Fruit fly (Drosophila melanogaster) whole organism, embryonic: ENCODE measurements around the gene Pmm2.

Experiments used
- Antp ChIP-seq: fragments of 200-800 bp; sonication (Bioruptor generic); optimal IDR thresholded peaks from 3 replicates; lab custom pipeline; 2016; ENCODE audit warnings: missing biosample characterization, missing genetic modification characterization
- Atf-2 ChIP-seq: fragments of 200-800 bp; sonication (Bioruptor generic); optimal IDR thresholded peaks from 2 replicates; lab custom pipeline; 2016; ENCODE audit warnings: missing biosample characterization, missing genetic modification characterization
- B-H1 ChIP-seq: fragments of 200-800 bp; sonication (Bioruptor generic); IDR thresholded peaks from 3 replicates; pipeline ENCODE4 v1.3.6; 2022; ENCODE audit warnings: missing biosample characterization, missing genetic modification characterization
- CG10147 ChIP-seq: fragments of 200-800 bp; sonication (Bioruptor generic); optimal IDR thresholded peaks from 2 replicates; lab custom pipeline; 2019; ENCODE audit warnings: missing biosample characterization, mild to moderate bottlenecking, missing genetic modification characterization, moderate library complexity
- CG1024 ChIP-seq: fragments of 200-800 bp; sonication (Bioruptor generic); IDR thresholded peaks from 2 replicates; pipeline ENCODE4 v1.3.6; 2022; ENCODE audit warnings: missing biosample characterization, missing genetic modification characterization
- CG10267 ChIP-seq: fragments of 200-800 bp; sonication (Bioruptor generic); optimal IDR thresholded peaks from 2 replicates; lab custom pipeline; 2018; ENCODE audit warnings: missing biosample characterization, mild to moderate bottlenecking, missing genetic modification characterization, moderate library complexity
- CG11560 ChIP-seq: fragments of 200-800 bp; sonication (Bioruptor generic); IDR thresholded peaks from 3 replicates; pipeline ENCODE4 v1.3.6; 2022; ENCODE audit warnings: missing biosample characterization, missing genetic modification characterization
- CG12071 ChIP-seq: fragments of 200-800 bp; sonication (Bioruptor generic); optimal IDR thresholded peaks from 3 replicates; lab custom pipeline; 2018; ENCODE audit warnings: missing biosample characterization, mild to moderate bottlenecking, missing genetic modification characterization
- CG12219 ChIP-seq: fragments of 200-800 bp; sonication (Bioruptor generic); optimal IDR thresholded peaks from 3 replicates; lab custom pipeline; 2018; ENCODE audit warnings: missing biosample characterization, mild to moderate bottlenecking, missing genetic modification characterization
- CG12391 ChIP-seq: fragments of 200-800 bp; sonication (Bioruptor generic); optimal IDR thresholded peaks from 3 replicates; lab custom pipeline; 2018; ENCODE audit warnings: missing biosample characterization, mild to moderate bottlenecking, missing genetic modification characterization, moderate library complexity
- CG15601 ChIP-seq: fragments of 200-800 bp; sonication (Bioruptor generic); optimal IDR thresholded peaks from 3 replicates; lab custom pipeline; 2019; ENCODE audit warnings: missing biosample characterization, mild to moderate bottlenecking, missing genetic modification characterization, moderate library complexity
- CG18619 ChIP-seq: fragments of 200-800 bp; sonication (Bioruptor generic); optimal IDR thresholded peaks from 3 replicates; lab custom pipeline; 2017; ENCODE audit warnings: missing biosample characterization, mild to moderate bottlenecking, missing genetic modification characterization
- CG2116 ChIP-seq: fragments of 200-800 bp; sonication (Bioruptor generic); optimal IDR thresholded peaks from 3 replicates; lab custom pipeline; 2018; ENCODE audit warnings: missing biosample characterization, mild to moderate bottlenecking, missing genetic modification characterization
- CG2120 ChIP-seq: fragments of 200-800 bp; sonication (Bioruptor generic); optimal IDR thresholded peaks from 3 replicates; lab custom pipeline; 2016; ENCODE audit warnings: missing biosample characterization, missing genetic modification characterization
- CG2678 ChIP-seq: fragments of 200-800 bp; sonication (Bioruptor generic); optimal IDR thresholded peaks from 3 replicates; lab custom pipeline; 2019; ENCODE audit warnings: missing biosample characterization, mild to moderate bottlenecking, missing genetic modification characterization, moderate library complexity
- CG30431 ChIP-seq: fragments of 200-800 bp; sonication (Bioruptor generic); optimal IDR thresholded peaks from 2 replicates; lab custom pipeline; 2017; ENCODE audit warnings: missing biosample characterization, missing genetic modification characterization
- CG32772 ChIP-seq: fragments of 200-800 bp; sonication (Bioruptor generic); IDR thresholded peaks from 2 replicates; pipeline ENCODE4 v1.3.6; 2022; ENCODE audit warnings: missing biosample characterization, missing genetic modification characterization
- CG4282 ChIP-seq: fragments of 200-800 bp; sonication (Bioruptor generic); optimal IDR thresholded peaks from 2 replicates; lab custom pipeline; 2016; ENCODE audit warnings: missing biosample characterization, missing genetic modification characterization
- CG4360 ChIP-seq: fragments of 200-800 bp; sonication (Bioruptor generic); IDR thresholded peaks from 2 replicates; pipeline ENCODE4 v1.3.6; 2022; ENCODE audit warnings: missing biosample characterization, missing genetic modification characterization
- CG7839 ChIP-seq: fragments of 200-800 bp; sonication (Bioruptor generic); optimal IDR thresholded peaks from 3 replicates; lab custom pipeline; 2018; ENCODE audit warnings: missing biosample characterization, mild to moderate bottlenecking, missing genetic modification characterization, moderate library complexity
- CG8281 ChIP-seq: fragments of 200-800 bp; sonication (Bioruptor generic); optimal IDR thresholded peaks from 2 replicates; lab custom pipeline; 2018; ENCODE audit warnings: missing biosample characterization, mild to moderate bottlenecking, missing genetic modification characterization, moderate library complexity
- CG8944 ChIP-seq: fragments of 200-800 bp; sonication (Bioruptor generic); optimal IDR thresholded peaks from 3 replicates; lab custom pipeline; 2016; ENCODE audit warnings: missing biosample characterization, missing genetic modification characterization
- CG9876 ChIP-seq: fragments of 200-800 bp; sonication (Bioruptor generic); optimal IDR thresholded peaks from 2 replicates; lab custom pipeline; 2016; ENCODE audit warnings: missing biosample characterization, missing genetic modification characterization
- CkIIα-i1 ChIP-seq: fragments of 200-800 bp; sonication (Bioruptor generic); IDR thresholded peaks from 2 replicates; pipeline ENCODE4 v1.3.6; 2022; ENCODE audit warnings: missing biosample characterization, missing genetic modification characterization
- D19A ChIP-seq: fragments of 200-800 bp; optimal IDR thresholded peaks from 3 replicates; lab custom pipeline; 2019; ENCODE audit warnings: missing biosample characterization, mild to moderate bottlenecking, missing genetic modification characterization, moderate library complexity
- Dek ChIP-seq: fragments of 200-800 bp; sonication (Bioruptor generic); optimal IDR thresholded peaks from 3 replicates; lab custom pipeline; 2019; ENCODE audit warnings: missing biosample characterization, mild to moderate bottlenecking, missing genetic modification characterization, moderate library complexity
- HLHmδ ChIP-seq: fragments of 200-800 bp; sonication (Bioruptor generic); optimal IDR thresholded peaks from 2 replicates; lab custom pipeline; 2018; ENCODE audit warnings: missing biosample characterization, mild to moderate bottlenecking, missing genetic modification characterization, moderate library complexity
- Jarid2 ChIP-seq: fragments of 200-800 bp; sonication (Bioruptor generic); optimal IDR thresholded peaks from 3 replicates; lab custom pipeline; 2017; ENCODE audit warnings: mild to moderate bottlenecking, missing biosample characterization, missing genetic modification reagents, missing genetic modification characterization
- Lpt ChIP-seq: fragments of >200 bp; optimal IDR thresholded peaks from 2 replicates; lab custom pipeline; 2018; ENCODE audit warnings: missing biosample characterization, missing genetic modification characterization
- MTF-1 ChIP-seq: fragments of 200-800 bp; sonication (Bioruptor generic); optimal IDR thresholded peaks from 2 replicates; lab custom pipeline; 2018; ENCODE audit warnings: missing biosample characterization, mild to moderate bottlenecking, missing genetic modification characterization, borderline replicate concordance
- Myb ChIP-seq: fragments of 200-800 bp; sonication (Bioruptor generic); optimal IDR thresholded peaks from 2 replicates; lab custom pipeline; 2016; ENCODE audit warnings: missing biosample characterization, missing genetic modification characterization
- Opbp ChIP-seq: fragments of 200-800 bp; sonication (Bioruptor generic); IDR thresholded peaks from 3 replicates; pipeline ENCODE4 v1.3.6; 2022; ENCODE audit warnings: missing biosample characterization, missing genetic modification characterization; ENCODE audit not compliant: partially characterized antibody
- Pdp1 ChIP-seq, 2 experiments: fragments of 200-800 bp; sonication (Bioruptor generic); optimal IDR thresholded peaks; 3 replicates each; lab custom pipeline; 2016; ENCODE audit warnings: missing biosample characterization in 2 of 2, missing genetic modification characterization in 2 of 2, mild to moderate bottlenecking in 1 of 2, moderate library complexity in 1 of 2
- Ravus ChIP-seq: fragments of 200-800 bp; sonication (Bioruptor generic); IDR thresholded peaks from 2 replicates; pipeline ENCODE4 v1.3.6; 2022; ENCODE audit warnings: missing biosample characterization, missing genetic modification characterization
- Rx ChIP-seq: fragments of 200-800 bp; sonication (Bioruptor generic); IDR thresholded peaks from 2 replicates; pipeline ENCODE4 v1.3.6; 2022; ENCODE audit warnings: missing biosample characterization, missing genetic modification characterization
- Side ChIP-seq: fragments of 200-800 bp; sonication (Bioruptor generic); optimal IDR thresholded peaks from 2 replicates; lab custom pipeline; 2016; ENCODE audit warnings: missing biosample characterization, missing genetic modification characterization
- Six4 ChIP-seq: fragments of 200-800 bp; sonication (Bioruptor generic); optimal IDR thresholded peaks from 2 replicates; lab custom pipeline; 2016; ENCODE audit warnings: missing biosample characterization, missing genetic modification characterization
- YL-1 ChIP-seq: fragments of 200-800 bp; sonication (Bioruptor generic); optimal IDR thresholded peaks from 3 replicates; lab custom pipeline; 2017; ENCODE audit warnings: missing biosample characterization, mild to moderate bottlenecking, missing genetic modification characterization
- cad ChIP-seq: fragments of >200 bp; optimal IDR thresholded peaks from 2 replicates; lab custom pipeline; 2017; ENCODE audit warnings: missing biosample characterization, missing genetic modification characterization
- chn ChIP-seq: fragments of 200-800 bp; sonication (Bioruptor generic); optimal IDR thresholded peaks from 2 replicates; lab custom pipeline; 2016; ENCODE audit warnings: missing biosample characterization, missing genetic modification characterization
- dimm ChIP-seq: fragments of 200-800 bp; sonication (Bioruptor generic); IDR thresholded peaks from 2 replicates; pipeline ENCODE4 v1.3.6; 2022; ENCODE audit warnings: missing biosample characterization, missing genetic modification characterization
- exex ChIP-seq: fragments of 200-800 bp; sonication (Bioruptor generic); optimal IDR thresholded peaks from 4 replicates; lab custom pipeline; 2018; ENCODE audit warnings: missing biosample characterization, mild to moderate bottlenecking, missing genetic modification characterization, moderate library complexity
- fu2 ChIP-seq: fragments of 200-800 bp; sonication (Bioruptor generic); optimal IDR thresholded peaks from 2 replicates; lab custom pipeline; 2016; ENCODE audit warnings: missing biosample characterization, missing genetic modification characterization
- gsb ChIP-seq: fragments of 200-800 bp; sonication (Bioruptor generic); IDR thresholded peaks from 2 replicates; pipeline ENCODE4 v1.3.6; 2022; ENCODE audit warnings: missing biosample characterization, missing genetic modification characterization
- her ChIP-seq: fragments of 200-800 bp; sonication (Bioruptor generic); optimal IDR thresholded peaks from 2 replicates; lab custom pipeline; 2016; ENCODE audit warnings: missing biosample characterization, missing genetic modification characterization
- jigr1 ChIP-seq: fragments of 200-800 bp; sonication (Bioruptor generic); IDR thresholded peaks from 3 replicates; pipeline ENCODE4 v1.3.6; 2022; ENCODE audit warnings: missing biosample characterization, missing genetic modification characterization
- lab ChIP-seq: fragments of 200-800 bp; sonication (Bioruptor generic); optimal IDR thresholded peaks from 3 replicates; lab custom pipeline; 2017; ENCODE audit warnings: missing biosample characterization, missing genetic modification characterization, mild to moderate bottlenecking, moderate library complexity, missing genetic modification reagents
- org-1 ChIP-seq: fragments of 200-800 bp; sonication (Bioruptor generic); optimal IDR thresholded peaks from 2 replicates; lab custom pipeline; 2017; ENCODE audit warnings: missing biosample characterization, missing genetic modification characterization
- trem ChIP-seq: fragments of 200-800 bp; optimal IDR thresholded peaks from 3 replicates; lab custom pipeline; 2019; ENCODE audit warnings: missing biosample characterization, mild to moderate bottlenecking, missing genetic modification characterization, moderate library complexity
- vnd ChIP-seq: fragments of 200-800 bp; sonication (Bioruptor generic); IDR thresholded peaks from 3 replicates; pipeline ENCODE4 v1.3.6; 2022; ENCODE audit warnings: missing biosample characterization, missing genetic modification characterization; ENCODE audit not compliant: partially characterized antibody

Pmm2 gene

DNA sequence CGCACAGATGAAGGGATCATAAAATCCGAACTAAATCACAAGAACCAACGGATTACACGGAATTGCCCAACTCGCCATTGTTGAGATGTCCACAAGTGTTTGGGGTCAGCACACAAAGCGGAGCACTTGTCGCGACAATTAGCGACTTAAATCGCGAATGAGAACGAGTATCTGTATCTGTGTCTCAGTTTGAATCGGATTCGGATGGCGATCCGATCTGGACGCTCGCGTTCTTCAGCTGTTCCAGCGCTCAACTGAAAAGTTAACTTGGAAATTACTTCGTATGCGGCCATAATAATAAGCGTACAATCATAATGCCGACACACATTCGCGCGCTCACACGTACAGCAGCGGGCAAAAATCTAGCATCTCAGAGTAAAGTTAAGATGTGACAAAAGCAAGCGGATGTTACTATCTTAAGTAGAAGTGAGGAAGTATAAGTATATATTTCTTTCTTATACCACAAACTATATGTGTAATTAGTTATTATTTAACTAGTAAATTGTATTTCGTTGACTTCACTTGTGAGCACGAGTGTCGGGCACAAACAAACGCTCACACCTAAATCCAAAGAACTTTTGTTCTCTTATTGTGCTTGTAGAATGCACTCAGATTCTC lies 43.9 kb upstream of the Pmm2 start, which contains the start of gene CG10660 (continued):
- peak; percentile 91 for TF ChIP-seq lab (GFP tag; lab: Kevin White, UChicago)
- TF ChIP-seq CG8944 (GFP tag; lab: Kevin White, UChicago) = peak; percentile 63
- no peak for TF ChIP-seq Lpt (GFP tag; lab: Kevin White, UChicago)
- TF ChIP-seq CG7839 (tag; lab: Kevin White, UChicago) = peak; percentile 94
- TF ChIP-seq YL-1 (GFP tag; lab: Kevin White, UChicago) = no peak
- TF ChIP-seq Dek (tag; lab: Kevin White, UChicago) = peak; percentile 86
- peak; percentile 82 for TF ChIP-seq trem
- TF ChIP-seq CkIIα-i1 = peak; percentile 19; the same call in 1 of the 2 replicates
- TF ChIP-seq CG8281 = peak; percentile 58
- TF ChIP-seq vnd (GFP tag; lab: Robert Waterston, UW) = no peak
- TF ChIP-seq CG10267 (tag; lab: Kevin White, UChicago) = peak; percentile 83
- TF ChIP-seq CG32772 (GFP tag; lab: Robert Waterston, UW) = peak; percentile 77
- TF ChIP-seq CG30431 = peak; percentile 73
- TF ChIP-seq CG2116 (GFP tag; lab: Kevin White, UChicago) = peak; percentile 54
- peak; percentile 66 for TF ChIP-seq Six4 (GFP tag; lab: Kevin White, UChicago)
- TF ChIP-seq Opbp (GFP tag; lab: Robert Waterston, UW) = no peak
- TF ChIP-seq org-1 (GFP tag; lab: Kevin White, UChicago) = peak; percentile 85
- peak; percentile 54 for TF ChIP-seq Ravus (GFP tag; lab: Robert Waterston, UW)
- TF ChIP-seq jigr1 (GFP tag; lab: Robert Waterston, UW) = peak; percentile 50; the same call in 1 of the 3 replicates
- TF ChIP-seq dimm (GFP tag; lab: Robert Waterston, UW) = peak; percentile 69
- peak; percentile 84 for TF ChIP-seq CG18619 (GFP tag; lab: Kevin White, UChicago)
- peak; percentile 77 for TF ChIP-seq MTF-1 (GFP tag; lab: Kevin White, UChicago)
- TF ChIP-seq CG4282 (GFP tag; lab: Kevin White, UChicago) = no peak
- peak; percentile 86 for TF ChIP-seq CG1024 (GFP tag; lab: Robert Waterston, UW)
- peak; percentile 50 for TF ChIP-seq fu2 (GFP tag; lab: Kevin White, UChicago)
- peak; percentile 87 for TF ChIP-seq D19A (tag; lab: Kevin White, UChicago)
- TF ChIP-seq Antp (GFP tag; lab: Kevin White, UChicago) = peak; percentile 56
- TF ChIP-seq CG12391 (tag; lab: Kevin White, UChicago) = peak; percentile 92
- TF ChIP-seq Rx (GFP tag; lab: Robert Waterston, UW) = peak; percentile 82
- 0 out of 2 replicates have a peak, but pooled peaks have one; percentile 42 for TF ChIP-seq CG4360
- TF ChIP-seq Myb = peak; percentile 36
- TF ChIP-seq Side (GFP tag; lab: Kevin White, UChicago) = peak; percentile 67
- no peak for TF ChIP-seq CG9876 (GFP tag; lab: Kevin White, UChicago)
- TF ChIP-seq CG2678 (tag; lab: Kevin White, UChicago) = peak; percentile 86
- peak; percentile 89 for TF ChIP-seq CG12071 (GFP tag; lab: Kevin White, UChicago)
- TF ChIP-seq CG11560 (tag; lab: Robert Waterston, UW) = 0 out of 3 replicates have a peak, but pooled peaks have one; percentile 43
- TF ChIP-seq CG15601 = peak; percentile 87
- peak; percentile 85 for TF ChIP-seq B-H1 (GFP tag; lab: Robert Waterston, UW)
- TF ChIP-seq gsb = peak; percentile 65
- peak; percentile 41 for TF ChIP-seq her (GFP tag; lab: Kevin White, UChicago)
- TF ChIP-seq HLHmδ (GFP tag; lab: Kevin White, UChicago) = no peak
- peak; percentile 22 for TF ChIP-seq exex (tag; lab: Kevin White, UChicago)
- TF ChIP-seq cad (GFP tag; lab: Kevin White, UChicago) = no peak
- peak; percentile 53 for TF ChIP-seq Atf-2 (GFP tag; lab: Kevin White, UChicago)
- TF ChIP-seq chn (GFP tag; lab: Kevin White, UChicago) = peak; percentile 67
- TF ChIP-seq Jarid2 = peak; percentile 62
- TF ChIP-seq CG2120 = peak; percentile 85
- TF ChIP-seq Pdp1 (GFP tag; optimal IDR thresholded peaks at IDR 0.05; lab: Kevin White, UChicago) = peak; percentile 67 to 76
- TF ChIP-seq CG10147 (GFP tag; lab: Kevin White, UChicago) = peak; percentile 75
- peak; percentile 90 for TF ChIP-seq CG12219 (GFP tag; lab: Kevin White, UChicago)
